Fruit fly (Drosophila melanogaster): ENCODE data around the gene Acbp4.

Acbp4 gene

DNA sequence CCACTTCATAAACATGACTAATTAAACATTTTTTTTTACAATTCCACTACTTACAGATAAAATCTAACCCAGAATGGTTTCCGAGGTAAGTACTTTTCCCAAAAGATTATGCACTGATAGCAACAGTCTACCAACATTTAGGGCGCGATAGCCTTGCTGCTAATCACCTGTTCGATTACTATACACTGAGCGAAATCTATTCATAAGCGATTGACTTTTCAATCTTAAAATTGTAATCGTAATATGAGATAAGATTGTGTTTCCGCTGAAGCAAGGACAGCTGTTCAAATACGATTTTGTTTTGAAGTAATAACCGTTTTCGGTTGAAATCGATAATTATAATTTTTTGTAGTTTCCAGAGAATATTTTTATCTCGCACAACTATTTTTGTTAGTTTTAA lies 4.5 kb upstream of the Acbp4 start (continued):
- TF ChIP-seq cwo (GFP tag; optimal IDR thresholded peaks at IDR 0.05) = no peak
- TF ChIP-seq CG17328 (GFP tag; IDR thresholded peaks at IDR 0.05) = no peak
- TF ChIP-seq klu (GFP tag; IDR thresholded peaks at IDR 0.05) = no peak
- no peak for TF ChIP-seq CG3838 (GFP tag; optimal IDR thresholded peaks at IDR 0.05)
- TF ChIP-seq HLH3B (GFP tag; IDR thresholded peaks at IDR 0.05) = no peak
- TF ChIP-seq Spps (tag; optimal IDR thresholded peaks at IDR 0.05) = no peak
- no peak for TF ChIP-seq CG2116 (GFP tag; optimal IDR thresholded peaks at IDR 0.05)
- no peak for TF ChIP-seq fd96Cb (tag; optimal IDR thresholded peaks at IDR 0.05)
- peak; percentile 89 for TF ChIP-seq grn (GFP tag; optimal IDR thresholded peaks at IDR 0.05)
- TF ChIP-seq pnt (GFP tag; optimal IDR thresholded peaks at IDR 0.05) = no peak
- TF ChIP-seq sens (GFP tag) = peak; percentile 53
- TF ChIP-seq CG10274 (GFP tag; optimal IDR thresholded peaks at IDR 0.05) = no peak
- TF ChIP-seq CG15696 (tag; optimal IDR thresholded peaks at IDR 0.05) = no peak
- no peak for TF ChIP-seq NfI (GFP tag; optimal IDR thresholded peaks at IDR 0.05)
- no peak for TF ChIP-seq Gsc (GFP tag; IDR thresholded peaks at IDR 0.05)
- TF ChIP-seq CG11504 (tag; optimal IDR thresholded peaks at IDR 0.05) = peak; percentile 0
- no peak for TF ChIP-seq CG2712 (tag; optimal IDR thresholded peaks at IDR 0.05)
- TF ChIP-seq CG31441 (GFP tag; IDR thresholded peaks at IDR 0.05) = no peak
- TF ChIP-seq CG14860 (GFP tag; IDR thresholded peaks at IDR 0.05; ENCODE audit: partially characterized antibody) = no peak
- TF ChIP-seq Drgx (GFP tag; IDR thresholded peaks at IDR 0.05) = no peak
- TF ChIP-seq CG7357 (GFP tag; IDR thresholded peaks at IDR 0.05) = no peak
- no peak for TF ChIP-seq danr (GFP tag; IDR thresholded peaks at IDR 0.05)
- TF ChIP-seq CG7963 (GFP tag; IDR thresholded peaks at IDR 0.05; ENCODE audit: partially characterized antibody) = no peak
- TF ChIP-seq Max (GFP tag; optimal IDR thresholded peaks at IDR 0.05) = no peak
- no peak for TF ChIP-seq stwl (tag; optimal IDR thresholded peaks at IDR 0.05)
- no peak for TF ChIP-seq esg (GFP tag; conservative IDR thresholded peaks at IDR 0.05)
- no peak for TF ChIP-seq gsb (GFP tag; IDR thresholded peaks at IDR 0.05)
- TF ChIP-seq ken (GFP tag; IDR thresholded peaks at IDR 0.05) = no peak
- peak; percentile 96 for TF ChIP-seq exex (tag; optimal IDR thresholded peaks at IDR 0.05)
- TF ChIP-seq Med (GFP tag) = peak; percentile 28
- TF ChIP-seq pita (GFP tag; optimal IDR thresholded peaks at IDR 0.05) = no peak
- TF ChIP-seq CG17186 (GFP tag; optimal IDR thresholded peaks at IDR 0.05) = no peak
- no peak for TF ChIP-seq schlank (tag; optimal IDR thresholded peaks at IDR 0.05)
- no peak for TF ChIP-seq ems (GFP tag; optimal IDR thresholded peaks at IDR 0.05)
- TF ChIP-seq tna (GFP tag; IDR thresholded peaks at IDR 0.05; ENCODE audit: partially characterized antibody) = no peak
- no peak for TF ChIP-seq Meics (GFP tag; optimal IDR thresholded peaks at IDR 0.05)
- TF ChIP-seq CG1832 (GFP tag; optimal IDR thresholded peaks at IDR 0.05) = no peak
- TF ChIP-seq emc (GFP tag; optimal IDR thresholded peaks at IDR 0.05) = no peak
- TF ChIP-seq lov (optimal IDR thresholded peaks at IDR 0.05) = no peak
- TF ChIP-seq lov (GFP tag; IDR thresholded peaks at IDR 0.05) = no peak
- no peak for TF ChIP-seq CG33213 (GFP tag; optimal IDR thresholded peaks at IDR 0.05)
- TF ChIP-seq Fer1 (GFP tag; optimal IDR thresholded peaks at IDR 0.05) = no peak
- no peak for TF ChIP-seq crol (GFP tag; IDR thresholded peaks at IDR 0.05)
- peak; percentile 40 for TF ChIP-seq HmgZ (tag; optimal IDR thresholded peaks at IDR 0.05)
- TF ChIP-seq CG13123 (GFP tag; optimal IDR thresholded peaks at IDR 0.05) = no peak
- TF ChIP-seq CG2889 (GFP tag; IDR thresholded peaks at IDR 0.05) = no peak
- TF ChIP-seq gro (GFP tag; optimal IDR thresholded peaks at IDR 0.05) = peak; percentile 41
- no peak for TF ChIP-seq MESR4 (GFP tag; optimal IDR thresholded peaks at IDR 0.05)
- no peak for TF ChIP-seq D19A (tag; optimal IDR thresholded peaks at IDR 0.05)
- no peak for TF ChIP-seq CG14441 (GFP tag; IDR thresholded peaks at IDR 0.05)
- TF ChIP-seq CG10543 (GFP tag; optimal IDR thresholded peaks at IDR 0.05) = no peak
- TF ChIP-seq CG14014 (GFP tag; IDR thresholded peaks at IDR 0.05) = no peak
- no peak for TF ChIP-seq cato (GFP tag; optimal IDR thresholded peaks at IDR 0.05; ENCODE audit: borderline replicate concordance)

Data from whole organism, embryonic.